Worm (Caenorhabditis elegans) whole organism, late embryonic: ENCODE results near the gene coa-3.

Experiments used
- elt-4 ChIP-seq: sonication (generic microtip); optimal IDR thresholded peaks from 2 replicates; lab custom pipeline; 2016; ENCODE audit warnings: missing genetic modification characterization, missing compliant biosample characterization
- pha-2 ChIP-seq: sonication (generic microtip); optimal IDR thresholded peaks from 2 replicates; lab custom pipeline; 2017; ENCODE audit warnings: mild to moderate bottlenecking, missing genetic modification characterization, missing compliant biosample characterization

DNA sequence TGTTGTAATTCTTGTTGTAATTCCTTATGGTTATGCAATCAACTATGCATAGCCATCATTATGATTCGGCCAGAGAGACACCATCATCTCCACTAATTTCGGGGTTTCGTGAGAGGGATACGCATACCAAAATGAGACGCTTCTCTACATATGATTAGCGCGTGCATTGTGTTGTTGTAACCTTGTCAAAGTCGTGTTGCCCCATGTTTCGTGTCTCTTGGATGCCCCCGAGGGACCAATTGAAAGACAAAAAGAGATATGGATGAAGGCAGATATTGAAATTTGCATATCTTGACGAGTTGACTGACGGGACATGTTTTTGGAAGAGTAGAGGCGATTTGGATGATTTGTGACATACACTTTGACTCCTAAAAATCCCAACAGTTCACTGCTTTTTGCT, 23.1 kb downstream of the coa-3 start:
- TF ChIP-seq pha-2 (tag; lab: Kevin White, UChicago): no peak
- no peak for TF ChIP-seq elt-4
